Worm (Caenorhabditis elegans): Measurements from ENCODE around the gene C47D12.5.

C47D12.5 gene

DNA sequence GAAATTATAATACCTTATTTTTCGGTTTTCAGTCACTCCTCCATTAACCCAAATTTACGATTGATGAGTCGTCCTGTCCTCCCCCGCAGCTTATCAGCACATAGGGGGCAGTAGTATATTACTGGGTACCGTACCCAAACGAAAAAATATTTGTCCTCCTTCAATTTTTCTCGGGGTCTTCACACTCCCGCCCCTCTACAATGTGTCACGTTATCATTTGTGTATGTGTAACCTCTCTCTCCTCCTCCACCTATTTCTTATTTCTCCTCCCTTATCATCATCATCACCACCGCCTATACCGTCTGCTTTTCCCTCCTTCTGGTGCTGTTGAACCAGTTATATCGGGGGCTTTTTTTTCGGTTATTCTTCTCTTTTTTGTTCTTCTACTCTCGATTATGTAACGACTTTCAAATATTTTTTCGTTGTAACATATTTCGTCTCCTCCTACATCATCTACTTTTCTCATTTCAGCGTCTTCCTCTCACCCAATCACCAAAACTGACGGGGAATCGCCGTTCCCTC is 38.7 kb downstream of the C47D12.5 start, which contains the start of gene ghi-1:
Gene ghi-1, plus strand, starts transcription at position 472 of the 522 bp plus-strand sequence.
- TF ChIP-seq ttx-3 (tag; optimal IDR thresholded peaks at IDR 0.05) (no peak), C08G9.2 (tag; optimal IDR thresholded peaks at IDR 0.05) (no peak), elt-2 (tag; optimal IDR thresholded peaks at IDR 0.05) (peak; percentile 9)

DNA sequence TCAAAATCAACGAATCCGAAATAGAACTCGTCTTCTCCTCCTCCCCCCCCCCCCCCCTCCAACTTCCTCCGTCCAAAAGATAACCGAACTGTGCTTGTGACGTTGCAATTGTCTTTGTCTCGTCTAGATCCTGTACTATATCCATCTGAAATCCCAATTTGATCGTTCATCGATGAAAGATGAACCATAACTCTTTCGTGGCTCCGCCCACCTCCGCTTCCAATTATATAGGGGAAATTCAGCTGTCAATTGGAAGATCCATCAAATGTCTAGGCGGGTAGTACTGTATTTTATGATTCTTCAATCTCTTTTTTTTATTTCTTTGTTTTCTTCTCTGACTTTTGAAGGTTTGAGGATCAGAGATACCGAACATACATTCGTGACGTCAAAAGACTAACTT is 39.7 kb downstream of the C47D12.5 start:
- no peak for TF ChIP-seq pha-2 (tag; optimal IDR thresholded peaks at IDR 0.05)
- no peak for TF ChIP-seq nhr-11 (tag; optimal IDR thresholded peaks at IDR 0.05)
- TF ChIP-seq pax-1 (tag; optimal IDR thresholded peaks at IDR 0.05), result no peak
- no peak for TF ChIP-seq mec-3 (tag; optimal IDR thresholded peaks at IDR 0.05; ENCODE audit: borderline replicate concordance)
- no peak for TF ChIP-seq hlh-15 (tag; optimal IDR thresholded peaks at IDR 0.05)
- TF ChIP-seq pros-1 (tag; optimal IDR thresholded peaks at IDR 0.05), result no peak
- TF ChIP-seq gmeb-2 (tag; optimal IDR thresholded peaks at IDR 0.05), result no peak
- no peak for TF ChIP-seq ceh-14 (tag; optimal IDR thresholded peaks at IDR 0.05)
- no peak for TF ChIP-seq T23F11.4 (GFP tag; optimal IDR thresholded peaks at IDR 0.05)
- no peak for TF ChIP-seq unc-3 (GFP tag; conservative IDR thresholded peaks at IDR 0.05)
- TF ChIP-seq unc-3 (tag; optimal IDR thresholded peaks at IDR 0.05), result no peak
- TF ChIP-seq fkh-6 (tag; optimal IDR thresholded peaks at IDR 0.05), result no peak
- no peak for TF ChIP-seq ceh-22 (tag; optimal IDR thresholded peaks at IDR 0.05)
- TF ChIP-seq che-1 (tag; optimal IDR thresholded peaks at IDR 0.05), result no peak
- no peak for TF ChIP-seq lin-11 (tag; optimal IDR thresholded peaks at IDR 0.05)
- no peak for TF ChIP-seq sdc-2 (tag; optimal IDR thresholded peaks at IDR 0.05)
- TF ChIP-seq C08G9.2 (tag; optimal IDR thresholded peaks at IDR 0.05), result no peak
- TF ChIP-seq ceh-34 (tag; optimal IDR thresholded peaks at IDR 0.05), result no peak
- no peak for TF ChIP-seq ref-2 (tag; optimal IDR thresholded peaks at IDR 0.05)

DNA sequence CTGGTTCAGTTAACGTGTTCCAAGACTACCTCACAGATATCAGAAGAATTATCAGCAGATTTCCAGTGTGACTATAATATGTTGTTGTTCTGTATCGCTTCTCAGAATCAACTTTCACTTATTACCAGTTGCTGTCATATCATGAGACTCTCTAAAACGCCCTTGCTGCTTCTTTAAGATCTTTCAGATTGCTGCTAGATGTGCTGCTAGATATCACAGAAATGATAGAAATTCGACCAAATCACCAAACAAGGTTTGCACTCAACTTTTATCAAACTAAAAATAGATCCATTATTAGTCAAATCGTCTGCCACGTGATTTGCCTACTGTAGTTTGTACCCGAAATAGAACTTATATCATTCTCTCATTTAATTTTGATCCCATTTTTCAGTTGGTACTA is 40.5 kb downstream of the C47D12.5 start:
- TF ChIP-seq fkh-6 (tag; optimal IDR thresholded peaks at IDR 0.05) (no peak), C38D4.7 (GFP tag; optimal IDR thresholded peaks at IDR 0.05) (no peak), ref-2 (tag; optimal IDR thresholded peaks at IDR 0.05) (no peak), unc-86 (tag; optimal IDR thresholded peaks at IDR 0.05) (no peak)

DNA sequence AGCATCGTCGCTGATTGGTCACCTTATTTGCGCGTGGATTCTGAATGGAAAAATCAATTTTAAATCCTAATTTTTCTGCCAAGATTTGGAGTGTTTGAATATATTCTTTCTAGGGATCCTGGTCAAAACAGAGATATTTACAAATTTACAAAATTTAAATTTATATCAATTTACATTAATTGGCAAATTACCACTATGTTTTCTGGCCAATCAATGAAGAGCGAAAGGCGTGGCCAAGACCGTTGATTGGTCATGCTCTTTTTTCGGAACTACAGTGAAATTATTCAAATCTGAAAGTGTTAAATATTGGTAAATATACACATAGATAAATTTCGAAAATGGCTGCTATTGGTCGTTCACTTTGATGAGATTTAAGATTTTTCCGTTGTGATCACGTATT is 42.3 kb downstream of the C47D12.5 start:
- TF ChIP-seq pha-4 (tag; optimal IDR thresholded peaks at IDR 0.05) (no peak), nfya-1 (tag; optimal IDR thresholded peaks at IDR 0.05) (peak; percentile 51)

- TF ChIP-seq ttx-3 (tag; optimal IDR thresholded peaks at IDR 0.05) (no peak), tbx-2 (tag; optimal IDR thresholded peaks at IDR 0.05) (no peak), F13H6.1 (tag; optimal IDR thresholded peaks at IDR 0.05) (no peak), ceh-24 (tag; optimal IDR thresholded peaks at IDR 0.05) (no peak), K09A11.1 (tag; optimal IDR thresholded peaks at IDR 0.05; ENCODE audit: insufficient read depth) (no peak), ceh-18 (tag; optimal IDR thresholded peaks at IDR 0.05) (no peak), ztf-16 (tag; optimal IDR thresholded peaks at IDR 0.05) (no peak), nfya-1 (tag; optimal IDR thresholded peaks at IDR 0.05) (no peak), ceh-34 (tag; optimal IDR thresholded peaks at IDR 0.05) (no peak), hlh-13 (GFP tag; optimal IDR thresholded peaks at IDR 0.05) (no peak), ama-1 (optimal IDR thresholded peaks at IDR 0.05) (no peak)
Observed at ce11 chrII:11642025-11642424, 43.1 kb downstream of the C47D12.5 start.

DNA sequence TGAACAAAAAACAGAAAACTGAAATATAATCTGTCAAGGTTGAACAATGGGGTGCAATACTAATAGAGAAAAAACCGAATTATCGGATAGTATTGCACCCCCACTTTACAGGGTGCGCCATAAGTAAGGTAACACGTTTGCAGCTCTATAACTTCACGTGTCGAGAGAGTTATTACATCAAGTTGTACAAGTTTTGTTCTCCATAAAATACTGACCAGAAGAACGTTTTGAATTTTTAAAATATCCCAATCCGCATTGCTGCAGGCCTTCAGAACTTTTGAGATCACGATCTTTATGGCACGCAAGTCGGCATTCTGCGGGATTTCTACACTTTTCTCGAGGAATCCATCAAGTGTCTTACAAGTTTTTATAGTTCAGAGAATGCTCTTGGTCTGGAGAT is 47.3 kb downstream of the C47D12.5 start:
- no peak for TF ChIP-seq sox-4 (tag; optimal IDR thresholded peaks at IDR 0.05)

Measured in whole organism, late embryonic.